Fruit fly (Drosophila melanogaster) S2 (cell line): ENCODE results near the gene CG13933.

Experiments used
- CG8478 ChIP-seq: fragments of >200 bp; optimal IDR thresholded peaks from 2 replicates; lab custom pipeline; 2018
- CTCF ChIP-seq, 2 experiments: fragments of >200 bp; optimal IDR thresholded peaks; 2 replicates each; lab custom pipeline; 2018

CG13933 gene

dm6 chr3L:1784092-1784491, 9.1 kb upstream of the CG13933 start:
- TF ChIP-seq CTCF (optimal IDR thresholded peaks at IDR 0.05; lab: Kevin White, UChicago) (no peak), CG8478 (lab: Kevin White, UChicago) (no peak)

- no peak for TF ChIP-seq CG8478 (lab: Kevin White, UChicago)
Observed at dm6 chr3L:1777249-1777648, 2.3 kb upstream of the CG13933 start, which contains the start of the genes CG2021 and mRpL46. Gene CG2021, minus strand, starts transcription at chr3L:1777411. Gene mRpL46, plus strand, starts transcription at chr3L:1777439.

dm6 chr3L:1772593-1772992, 2.4 kb downstream of the CG13933 start:
- TF ChIP-seq CG8478 (lab: Kevin White, UChicago) (no peak), CTCF (optimal IDR thresholded peaks at IDR 0.05; lab: Kevin White, UChicago) (no peak)

dm6 chr3L:1771658-1772057, 3.3 kb downstream of the CG13933 start, which contains the start of gene Dhc62B:
Gene Dhc62B, minus strand, starts transcription at chr3L:1771758.
- no peak for TF ChIP-seq CG8478 (lab: Kevin White, UChicago)
- no peak for TF ChIP-seq CTCF (optimal IDR thresholded peaks at IDR 0.05; lab: Kevin White, UChicago)

dm6 chr3L:1756143-1756542, 18.8 kb downstream of the CG13933 start, which contains the start of gene CG8001:
Gene CG8001, plus strand, starts transcription at chr3L:1756159.
- TF ChIP-seq CTCF (optimal IDR thresholded peaks at IDR 0.05; lab: Kevin White, UChicago) (no peak), CG8478 (lab: Kevin White, UChicago) (no peak)

dm6 chr3L:1755458-1755984, 19.4 kb downstream of the CG13933 start, which contains the start of gene Cht2:
Gene Cht2, minus strand, starts transcription at chr3L:1755934.
- TF ChIP-seq CTCF (optimal IDR thresholded peaks at IDR 0.05; lab: Kevin White, UChicago): no peak
- no peak for TF ChIP-seq CG8478 (lab: Kevin White, UChicago)

- TF ChIP-seq CG8478 (lab: Kevin White, UChicago) (no peak), CTCF (optimal IDR thresholded peaks at IDR 0.05; lab: Kevin White, UChicago) (no peak)
Observed at dm6 chr3L:1754935-1755334, 20.0 kb downstream of the CG13933 start.

- TF ChIP-seq CG8478 (lab: Kevin White, UChicago): no peak
- no peak for TF ChIP-seq CTCF (optimal IDR thresholded peaks at IDR 0.05; lab: Kevin White, UChicago)
Observed at dm6 chr3L:1754262-1754661, 20.7 kb downstream of the CG13933 start.

- no peak for TF ChIP-seq CG8478 (lab: Kevin White, UChicago)
- TF ChIP-seq CTCF (optimal IDR thresholded peaks at IDR 0.05; lab: Kevin White, UChicago): no peak
Observed at dm6 chr3L:1748218-1748617, 26.7 kb downstream of the CG13933 start.

- TF ChIP-seq CTCF (optimal IDR thresholded peaks at IDR 0.05; lab: Kevin White, UChicago): no peak
- no peak for TF ChIP-seq CG8478 (lab: Kevin White, UChicago)
Observed at dm6 chr3L:1746338-1747199, 28.4 kb downstream of the CG13933 start, which contains the start of gene CG13921. Gene CG13921, plus strand, starts transcription at chr3L:1746907.

- TF ChIP-seq CTCF (optimal IDR thresholded peaks at IDR 0.05; lab: Kevin White, UChicago): no peak
- TF ChIP-seq CG8478 (lab: Kevin White, UChicago): no peak
Observed at dm6 chr3L:1745432-1745831, 29.5 kb downstream of the CG13933 start.

- TF ChIP-seq CG8478 (lab: Kevin White, UChicago) (no peak), CTCF (optimal IDR thresholded peaks at IDR 0.05; lab: Kevin White, UChicago) (no peak)
Observed at dm6 chr3L:1742552-1743097, 32.3 kb downstream of the CG13933 start.

dm6 chr3L:1741655-1742551, 33.0 kb downstream of the CG13933 start:
- TF ChIP-seq CG8478 (lab: Kevin White, UChicago) (no peak), CTCF (optimal IDR thresholded peaks at IDR 0.05; lab: Kevin White, UChicago) (no peak)

- TF ChIP-seq CG8478 (lab: Kevin White, UChicago) (no peak), CTCF (optimal IDR thresholded peaks at IDR 0.05; lab: Kevin White, UChicago) (no peak)
Observed at dm6 chr3L:1741107-1741506, 33.8 kb downstream of the CG13933 start.
